Worm (Caenorhabditis elegans) whole organism, L1 larva: ENCODE measurements around the gene C06A1.6.

ENCODE experiments used
- Y116A8C.19 ChIP-seq: sonication (generic microtip); optimal IDR thresholded peaks from 2 replicates; lab custom pipeline; 2016; ENCODE audit warnings: missing compliant biosample characterization, missing genetic modification characterization, borderline replicate concordance
- aha-1 ChIP-seq: fragments of 150-350 bp; optimal IDR thresholded peaks from 2 replicates; lab custom pipeline; 2014; ENCODE audit warnings: missing biosample characterization, missing genetic modification characterization
- alr-1 ChIP-seq: fragments of 200-800 bp; sonication (Bioruptor generic); optimal IDR thresholded peaks from 2 replicates; lab custom pipeline; 2018; ENCODE audit warnings: borderline replicate concordance, mild to moderate bottlenecking, missing genetic modification characterization, missing compliant biosample characterization
- ama-1 ChIP-seq: fragments of 150-350 bp; optimal IDR thresholded peaks from 2 replicates; lab custom pipeline; 2014
- blmp-1 ChIP-seq: fragments of 150-350 bp; optimal IDR thresholded peaks from 2 replicates; lab custom pipeline; 2014; ENCODE audit warnings: missing biosample characterization, missing genetic modification characterization
- ceh-88 ChIP-seq: fragments of 200-800 bp; sonication (Bioruptor generic); IDR thresholded peaks from 2 replicates; pipeline ENCODE4 v1.3.6; 2022; ENCODE audit warnings: missing genetic modification characterization, missing compliant biosample characterization
- ceh-90 ChIP-seq: sonication (generic microtip); optimal IDR thresholded peaks from 2 replicates; lab custom pipeline; 2016; ENCODE audit warnings: missing genetic modification characterization, missing compliant biosample characterization
- ces-1 ChIP-seq: fragments of 150-350 bp; optimal IDR thresholded peaks from 2 replicates; lab custom pipeline; 2014; ENCODE audit warnings: missing biosample characterization, missing genetic modification reagents, missing genetic modification characterization
- dpl-1 ChIP-seq, 3 experiments: fragments of 150-350 bp in 2 of 3; sonication (generic microtip) in 1 of 3; optimal IDR thresholded peaks; 2 replicates each; lab custom pipeline; 2014 to 2017; ENCODE audit warnings: missing biosample characterization in 3 of 3, missing genetic modification characterization in 3 of 3, missing genetic modification reagents in 3 of 3
- dsc-1 ChIP-seq: sonication (generic microtip); optimal IDR thresholded peaks from 2 replicates; lab custom pipeline; 2016; ENCODE audit warnings: mild to moderate bottlenecking, missing genetic modification characterization, missing compliant biosample characterization
- egl-13 ChIP-seq: sonication (generic microtip); optimal IDR thresholded peaks from 2 replicates; lab custom pipeline; 2016; ENCODE audit warnings: missing genotype, missing genetic modification reagents, missing genetic modification characterization, missing compliant biosample characterization
- egl-27 ChIP-seq, 2 experiments: fragments of 150-350 bp in 1 of 2; sonication (generic microtip); optimal IDR thresholded peaks; 3 replicates each; lab custom pipeline; 2017 to 2018; ENCODE audit warnings: missing biosample characterization in 2 of 2, missing genetic modification characterization in 2 of 2, missing genetic modification reagents in 2 of 2
- elt-2 ChIP-seq: sonication (generic microtip); optimal IDR thresholded peaks from 2 replicates; lab custom pipeline; 2016; ENCODE audit warnings: missing genetic modification characterization, mild to moderate bottlenecking, inconsistent platforms, missing compliant biosample characterization, missing genetic modification reagents
- ets-5 ChIP-seq: fragments of 200-800 bp; sonication (Bioruptor generic); IDR thresholded peaks from 2 replicates; pipeline ENCODE4 v1.3.6; 2022; ENCODE audit warnings: missing genetic modification characterization, missing compliant biosample characterization
- fkh-10 ChIP-seq: sonication (generic microtip); optimal IDR thresholded peaks from 2 replicates; lab custom pipeline; 2017; ENCODE audit warnings: missing biosample characterization, missing genetic modification reagents, missing genetic modification characterization
- fkh-8 ChIP-seq: sonication (generic microtip); optimal IDR thresholded peaks from 2 replicates; lab custom pipeline; 2016; ENCODE audit warnings: mild to moderate bottlenecking, missing genetic modification characterization, missing compliant biosample characterization
- grh-1 ChIP-seq: fragments of 200-800 bp; sonication (Bioruptor generic); IDR thresholded peaks from 2 replicates; pipeline ENCODE4 v1.3.6; 2022; ENCODE audit warnings: missing genetic modification reagents, missing genetic modification characterization, missing compliant biosample characterization
- hlh-17 ChIP-seq: fragments of 200-800 bp; sonication (Bioruptor generic); optimal IDR thresholded peaks from 2 replicates; lab custom pipeline; 2018; ENCODE audit warnings: missing genetic modification characterization, mild to moderate bottlenecking, missing compliant biosample characterization, moderate library complexity, borderline replicate concordance
- hlh-4 ChIP-seq: sonication (generic microtip); optimal IDR thresholded peaks from 2 replicates; lab custom pipeline; 2016; ENCODE audit warnings: mild to moderate bottlenecking, missing genetic modification characterization, missing compliant biosample characterization
- hpl-2 ChIP-seq: fragments of 150-350 bp; optimal IDR thresholded peaks from 2 replicates; lab custom pipeline; 2014; ENCODE audit warnings: missing biosample characterization, missing genetic modification reagents, missing genetic modification characterization
- jun-1 ChIP-seq: fragments of 150-350 bp; optimal IDR thresholded peaks from 2 replicates; lab custom pipeline; 2014; ENCODE audit warnings: missing biosample characterization, missing genetic modification reagents, missing genetic modification characterization
- lin-15B ChIP-seq: fragments of 150-350 bp; sonication (generic microtip); optimal IDR thresholded peaks from 3 replicates; lab custom pipeline; 2014; ENCODE audit warnings: missing biosample characterization, missing genetic modification characterization
- lin-35 ChIP-seq, 2 experiments: fragments of 150-350 bp; optimal IDR thresholded peaks; 2 replicates each; lab custom pipeline; 2014; ENCODE audit warnings: missing biosample characterization in 2 of 2, missing genetic modification characterization in 2 of 2, missing genetic modification reagents in 2 of 2
- lin-39 ChIP-seq: fragments of 150-350 bp; optimal IDR thresholded peaks from 2 replicates; lab custom pipeline; 2014; ENCODE audit warnings: missing biosample characterization, missing genetic modification reagents, missing genetic modification characterization
- lir-3 ChIP-seq: sonication (generic microtip); optimal IDR thresholded peaks from 2 replicates; lab custom pipeline; 2016; ENCODE audit warnings: mild to moderate bottlenecking, missing genetic modification characterization, moderate library complexity, missing compliant biosample characterization; ENCODE audit not compliant: poor library complexity
- mep-1 ChIP-seq: fragments of 150-350 bp; optimal IDR thresholded peaks from 2 replicates; lab custom pipeline; 2014; ENCODE audit warnings: missing biosample characterization, missing genetic modification characterization
- nhr-12 ChIP-seq: sonication (generic microtip); optimal IDR thresholded peaks from 2 replicates; lab custom pipeline; 2017; ENCODE audit warnings: missing biosample characterization, missing genetic modification characterization
- nhr-20 ChIP-seq: sonication (generic microtip); optimal IDR thresholded peaks from 2 replicates; lab custom pipeline; 2016; ENCODE audit warnings: mild to moderate bottlenecking, missing genetic modification characterization, missing compliant biosample characterization
- nhr-237 ChIP-seq: fragments of 150-350 bp; optimal IDR thresholded peaks from 2 replicates; lab custom pipeline; 2014; ENCODE audit warnings: missing biosample characterization, missing genetic modification characterization
- nhr-47 ChIP-seq: sonication (generic microtip); optimal IDR thresholded peaks from 2 replicates; lab custom pipeline; 2016; ENCODE audit warnings: mild to moderate bottlenecking, missing genetic modification characterization, moderate library complexity, missing compliant biosample characterization
- nhr-84 ChIP-seq: sonication (generic microtip); optimal IDR thresholded peaks from 2 replicates; lab custom pipeline; 2017; ENCODE audit warnings: missing biosample characterization, missing genetic modification characterization
- nhr-90 ChIP-seq: sonication (generic microtip); optimal IDR thresholded peaks from 2 replicates; lab custom pipeline; 2016; ENCODE audit warnings: mild to moderate bottlenecking, missing genetic modification characterization, missing compliant biosample characterization; ENCODE audit not compliant: poor library complexity
- pag-3 ChIP-seq: sonication (generic microtip); optimal IDR thresholded peaks from 2 replicates; lab custom pipeline; 2017; ENCODE audit warnings: missing genetic modification characterization, mild to moderate bottlenecking, missing compliant biosample characterization, antibody characterized with exemption, borderline replicate concordance; ENCODE audit not compliant: insufficient read depth
- pqm-1 ChIP-seq: sonication (generic microtip); optimal IDR thresholded peaks from 3 replicates; lab custom pipeline; 2017; ENCODE audit warnings: missing biosample characterization, missing genetic modification characterization
- rnt-1 ChIP-seq: sonication (generic microtip); optimal IDR thresholded peaks from 2 replicates; lab custom pipeline; 2016; ENCODE audit warnings: mild to moderate bottlenecking, missing genetic modification characterization, moderate library complexity, missing compliant biosample characterization
- skn-1 ChIP-seq: fragments of 150-350 bp; optimal IDR thresholded peaks from 2 replicates; lab custom pipeline; 2014; ENCODE audit warnings: missing biosample characterization, missing genetic modification characterization
- snpc-4 ChIP-seq: fragments of 150-350 bp; optimal IDR thresholded peaks from 2 replicates; lab custom pipeline; 2014; ENCODE audit warnings: missing biosample characterization, missing genetic modification characterization
- sox-4 ChIP-seq: sonication (generic microtip); optimal IDR thresholded peaks from 2 replicates; lab custom pipeline; 2016; ENCODE audit warnings: missing genetic modification characterization, missing compliant biosample characterization
- sptf-1 ChIP-seq: fragments of 150-350 bp; optimal IDR thresholded peaks from 2 replicates; lab custom pipeline; 2014; ENCODE audit warnings: missing biosample characterization, missing genetic modification characterization
- sup-37 ChIP-seq: fragments of 200-800 bp; sonication (Bioruptor generic); optimal IDR thresholded peaks from 2 replicates; lab custom pipeline; 2018; ENCODE audit warnings: mild to moderate bottlenecking, missing genetic modification characterization, missing compliant biosample characterization
- swsn-7 ChIP-seq: sonication (generic microtip); optimal IDR thresholded peaks from 2 replicates; lab custom pipeline; 2016; ENCODE audit warnings: missing genetic modification characterization, missing compliant biosample characterization
- tbx-2 ChIP-seq: sonication (generic microtip); optimal IDR thresholded peaks from 2 replicates; lab custom pipeline; 2016; ENCODE audit warnings: missing genetic modification characterization, missing compliant biosample characterization
- tlp-1 ChIP-seq: fragments of 150-350 bp; optimal IDR thresholded peaks from 2 replicates; lab custom pipeline; 2014; ENCODE audit warnings: missing biosample characterization, missing genetic modification characterization
- unc-30 ChIP-seq: sonication (generic microtip); optimal IDR thresholded peaks from 2 replicates; lab custom pipeline; 2017; ENCODE audit warnings: missing biosample characterization, missing genetic modification characterization
- unc-86 ChIP-seq: sonication (generic microtip); optimal IDR thresholded peaks from 2 replicates; lab custom pipeline; 2016; ENCODE audit warnings: missing genetic modification characterization, missing compliant biosample characterization
- unc-98 ChIP-seq: fragments of 200-800 bp; sonication (Bioruptor generic); IDR thresholded peaks from 2 replicates; pipeline ENCODE4 v1.3.6; 2022; ENCODE audit warnings: missing genetic modification characterization, missing compliant biosample characterization
- vab-15 ChIP-seq: sonication (generic microtip); optimal IDR thresholded peaks from 2 replicates; lab custom pipeline; 2017; ENCODE audit warnings: missing genotype, mild to moderate bottlenecking, missing genetic modification characterization, missing compliant biosample characterization
- xbp-1 ChIP-seq: sonication (generic microtip); optimal IDR thresholded peaks from 2 replicates; lab custom pipeline; 2016; ENCODE audit warnings: missing genetic modification characterization, missing compliant biosample characterization
- zag-1 ChIP-seq: fragments of 150-350 bp; optimal IDR thresholded peaks from 2 replicates; lab custom pipeline; 2014; ENCODE audit warnings: missing biosample characterization, missing genetic modification characterization
- zip-4 ChIP-seq: fragments of 200-800 bp; sonication (Bioruptor generic); optimal IDR thresholded peaks from 2 replicates; lab custom pipeline; 2018; ENCODE audit warnings: mild to moderate bottlenecking, missing genetic modification characterization, moderate library complexity, missing compliant biosample characterization
- ztf-4 ChIP-seq: fragments of 150-350 bp; optimal IDR thresholded peaks from 2 replicates; lab custom pipeline; 2014; ENCODE audit warnings: missing biosample characterization, missing genetic modification characterization

Gene C06A1.6

DNA sequence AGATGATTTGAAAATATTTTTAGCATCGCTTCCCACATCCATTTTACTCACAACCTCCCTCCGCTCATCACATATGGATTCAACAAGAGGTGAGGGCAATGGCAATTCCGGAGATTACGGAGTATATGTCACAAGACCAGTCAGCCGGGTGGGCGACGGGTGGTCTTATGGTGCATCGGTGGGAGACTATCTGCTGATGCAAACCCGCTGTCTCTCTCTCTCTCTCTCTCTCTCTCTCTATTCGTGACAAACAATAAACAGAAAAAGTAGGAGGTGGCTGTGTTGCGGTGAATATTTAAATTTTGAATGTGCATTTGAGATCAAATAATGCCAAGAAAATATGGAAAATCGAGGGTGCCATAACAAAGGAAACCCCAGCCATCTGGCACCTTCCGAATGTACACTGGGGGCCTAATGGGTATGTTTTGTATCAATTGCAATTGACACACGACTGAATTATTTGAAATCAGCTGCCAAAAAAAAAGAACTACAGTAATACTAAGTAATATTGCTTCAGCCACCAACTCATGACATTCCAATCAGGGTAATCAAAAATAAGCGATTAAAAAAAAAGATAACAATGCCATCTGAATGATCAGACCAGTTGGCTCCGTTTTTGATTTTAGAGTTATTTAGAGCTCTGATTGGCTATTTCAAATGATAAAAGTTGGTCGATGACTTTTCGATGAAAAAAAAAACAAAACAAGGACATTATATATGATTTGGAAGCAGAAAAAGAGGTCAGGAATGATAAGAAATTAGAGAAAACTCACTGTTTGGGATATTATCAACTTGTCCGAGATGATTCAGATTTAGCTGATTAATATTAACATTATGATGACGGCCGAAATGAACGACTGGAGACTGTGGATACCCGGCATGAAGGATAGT lies 16.4 kb downstream of the C06A1.6 start:
- TF ChIP-seq lin-35 (GFP tag; optimal IDR thresholded peaks at IDR 0.05; lab: Kevin White, UChicago) (peak; percentile 33 to 51), unc-86 (peak; percentile 60), sup-37 (GFP tag; lab: Kevin White, UChicago) (no peak), blmp-1 (tag; lab: Kevin White, UChicago) (peak; percentile 26), ztf-4 (tag; lab: Kevin White, UChicago) (peak; percentile 31), fkh-10 (GFP tag; lab: Kevin White, UChicago) (no peak), ceh-88 (GFP tag; lab: Robert Waterston, UW) (peak; percentile 62; the same call in 1 of the 2 replicates), vab-15 (tag; lab: Kevin White, UChicago) (no peak), swsn-7 (tag; lab: Kevin White, UChicago) (no peak), pqm-1 (tag; lab: Kevin White, UChicago) (no peak), unc-30 (no peak), alr-1 (tag; lab: Kevin White, UChicago) (no peak), hpl-2 (no peak), ets-5 (GFP tag; lab: Robert Waterston, UW) (no peak), nhr-90 (tag; lab: Kevin White, UChicago) (peak; percentile 27), elt-2 (no peak), tbx-2 (no peak), tlp-1 (tag; lab: Kevin White, UChicago) (no peak), Y116A8C.19 (tag; lab: Kevin White, UChicago) (no peak), sptf-1 (tag; lab: Kevin White, UChicago) (no peak), mep-1 (tag; lab: Kevin White, UChicago) (peak; percentile 82), nhr-237 (no peak), nhr-47 (tag; lab: Kevin White, UChicago) (no peak), lir-3 (tag; lab: Kevin White, UChicago) (no peak), snpc-4 (tag; lab: Kevin White, UChicago) (no peak), grh-1 (GFP tag; lab: Robert Waterston, UW) (no peak; the same call in 1 of the 2 replicates), egl-13 (tag; lab: Kevin White, UChicago) (no peak), lin-39 (tag; lab: Kevin White, UChicago) (no peak), nhr-20 (tag; lab: Kevin White, UChicago) (peak; percentile 30), dsc-1 (tag; lab: Kevin White, UChicago) (no peak), fkh-8 (peak; percentile 51), egl-27 (tag; optimal IDR thresholded peaks at IDR 0.05; lab: Kevin White, UChicago) (no peak), zag-1 (tag; lab: Kevin White, UChicago) (no peak), jun-1 (no peak), ces-1 (no peak), lin-15B (tag; lab: Kevin White, UChicago) (no peak), dpl-1 (GFP tag; optimal IDR thresholded peaks at IDR 0.05; lab: Kevin White, UChicago) (peak in 1 of 3 experiments; percentile 15), nhr-12 (tag; lab: Kevin White, UChicago) (no peak), nhr-84 (tag; lab: Kevin White, UChicago) (no peak), xbp-1 (no peak), zip-4 (no peak), hlh-17 (GFP tag; lab: Kevin White, UChicago) (no peak), hlh-4 (no peak), sox-4 (peak; percentile 21), ceh-90 (tag; lab: Kevin White, UChicago) (no peak), rnt-1 (tag; lab: Kevin White, UChicago) (peak; percentile 33), aha-1 (no peak), ama-1 (lab: Kevin White, UChicago) (peak; percentile 88), skn-1 (tag; lab: Kevin White, UChicago) (peak; percentile 14), unc-98 (GFP tag; lab: Robert Waterston, UW) (no peak), pag-3 (tag; lab: Kevin White, UChicago) (no peak)
